Worm (Caenorhabditis elegans): ENCODE measurements around the gene nhr-272.

Gene nhr-272

DNA sequence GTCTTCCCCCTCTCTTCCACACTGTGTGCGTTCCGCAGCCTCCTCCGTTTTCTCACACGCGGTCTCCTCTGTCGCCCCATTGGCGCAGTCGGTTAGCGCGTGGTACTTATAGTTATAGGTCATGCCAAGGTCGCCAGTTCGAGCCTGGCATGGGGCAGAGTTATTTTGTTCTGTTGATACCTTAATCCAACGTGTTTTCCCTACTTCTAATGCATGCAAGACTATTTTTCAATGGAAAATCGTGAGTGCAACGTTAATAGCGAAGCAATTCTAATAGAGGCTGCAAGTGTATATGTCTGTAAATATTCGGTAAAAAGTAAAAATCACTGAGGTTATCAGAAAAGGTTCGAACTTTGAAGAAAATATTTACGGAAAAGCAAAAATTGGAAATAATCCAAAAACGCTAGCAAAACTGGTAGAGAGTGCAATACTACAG is 43.5 kb downstream of the nhr-272 start (continued):
- TF ChIP-seq egl-27 (tag; optimal IDR thresholded peaks at IDR 0.05) (no peak), blmp-1 (tag; optimal IDR thresholded peaks at IDR 0.05) (peak; percentile 23), mdl-1 (tag; optimal IDR thresholded peaks at IDR 0.05) (peak in 1 of 2 experiments; percentile 80), irx-1 (tag; optimal IDR thresholded peaks at IDR 0.05) (no peak), tlp-1 (tag; optimal IDR thresholded peaks at IDR 0.05) (no peak), nhr-84 (tag; optimal IDR thresholded peaks at IDR 0.05) (no peak), zip-4 (GFP tag; optimal IDR thresholded peaks at IDR 0.05) (no peak), nhr-12 (tag; optimal IDR thresholded peaks at IDR 0.05) (no peak), lsy-2 (tag; optimal IDR thresholded peaks at IDR 0.05) (peak in 1 of 2 experiments; percentile 49), alr-1 (tag; optimal IDR thresholded peaks at IDR 0.05; ENCODE audit: borderline replicate concordance) (no peak), hpl-2 (GFP tag; optimal IDR thresholded peaks at IDR 0.05) (no peak), ceh-8 (GFP tag; optimal IDR thresholded peaks at IDR 0.05) (no peak), dsc-1 (tag; optimal IDR thresholded peaks at IDR 0.05) (peak; percentile 47), aha-1 (tag; optimal IDR thresholded peaks at IDR 0.05) (no peak), unc-30 (tag; optimal IDR thresholded peaks at IDR 0.05) (no peak), fos-1 (tag; optimal IDR thresholded peaks at IDR 0.05) (no peak), ets-5 (GFP tag; IDR thresholded peaks at IDR 0.05) (no peak), nhr-20 (tag; optimal IDR thresholded peaks at IDR 0.05) (peak; percentile 75), grh-1 (GFP tag; IDR thresholded peaks at IDR 0.05) (no peak), zag-1 (tag; optimal IDR thresholded peaks at IDR 0.05) (no peak), snpc-4 (tag; optimal IDR thresholded peaks at IDR 0.05) (no peak), tbx-2 (tag; optimal IDR thresholded peaks at IDR 0.05) (peak; percentile 26), unc-86 (tag; optimal IDR thresholded peaks at IDR 0.05) (no peak), mep-1 (tag; optimal IDR thresholded peaks at IDR 0.05) (peak; percentile 48), swsn-7 (tag; optimal IDR thresholded peaks at IDR 0.05) (peak; percentile 56), unc-130 (tag; optimal IDR thresholded peaks at IDR 0.05) (peak; percentile 13), elt-3 (tag; optimal IDR thresholded peaks at IDR 0.05) (no peak), nhr-71 (tag; optimal IDR thresholded peaks at IDR 0.05) (peak; percentile 61), snu-23 (GFP tag; optimal IDR thresholded peaks at IDR 0.05) (peak; percentile 69), nhr-85 (tag) (peak; percentile 65), nhr-90 (tag; optimal IDR thresholded peaks at IDR 0.05; ENCODE audit: poor library complexity) (peak; percentile 77), C16A3.4 (tag; optimal IDR thresholded peaks at IDR 0.05) (peak; percentile 69), nhr-237 (tag; optimal IDR thresholded peaks at IDR 0.05) (no peak), C34B4.2 (tag; optimal IDR thresholded peaks at IDR 0.05) (no peak), hlh-4 (tag; optimal IDR thresholded peaks at IDR 0.05) (no peak), Y116A8C.19 (tag; optimal IDR thresholded peaks at IDR 0.05; ENCODE audit: borderline replicate concordance) (no peak), pag-3 (tag; optimal IDR thresholded peaks at IDR 0.05; ENCODE audit: borderline replicate concordance, insufficient read depth) (no peak), rnt-1 (tag; optimal IDR thresholded peaks at IDR 0.05) (peak; percentile 71), fkh-10 (GFP tag; optimal IDR thresholded peaks at IDR 0.05) (no peak), fkh-4 (tag; optimal IDR thresholded peaks at IDR 0.05; ENCODE audit: borderline replicate concordance) (no peak), lir-3 (tag; optimal IDR thresholded peaks at IDR 0.05; ENCODE audit: poor library complexity) (peak; percentile 38), egl-13 (tag; optimal IDR thresholded peaks at IDR 0.05) (peak; percentile 9), efl-1 (optimal IDR thresholded peaks at IDR 0.05) (peak in 1 of 2 experiments; percentile 16), efl-1 (GFP tag; optimal IDR thresholded peaks at IDR 0.05 in 1 of 2) (peak in 1 of 2 experiments; percentile 80), ceh-82 (tag; optimal IDR thresholded peaks at IDR 0.05) (peak in 1 of 3 experiments; percentile 61), vab-15 (tag; optimal IDR thresholded peaks at IDR 0.05) (no peak), ceh-63 (GFP tag; optimal IDR thresholded peaks at IDR 0.05) (no peak), sptf-1 (tag; optimal IDR thresholded peaks at IDR 0.05) (no peak), sup-37 (GFP tag; optimal IDR thresholded peaks at IDR 0.05) (no peak), xbp-1 (tag; optimal IDR thresholded peaks at IDR 0.05) (peak; percentile 26), hlh-17 (GFP tag; optimal IDR thresholded peaks at IDR 0.05; ENCODE audit: borderline replicate concordance) (no peak), lin-13 (GFP tag; optimal IDR thresholded peaks at IDR 0.05) (peak; percentile 52), nhr-28 (tag; optimal IDR thresholded peaks at IDR 0.05) (no peak)
